Fruit fly (Drosophila melanogaster) whole organism, prepupa: ENCODE measurements around the gene mei-P26.

Source experiments
- CG10631 ChIP-seq: fragments of 200-800 bp; sonication (Bioruptor generic); optimal IDR thresholded peaks from 2 replicates; lab custom pipeline; 2016; ENCODE audit warnings: missing biosample characterization, missing genetic modification characterization
- Hr38 ChIP-seq: sonication (Bioruptor generic); optimal IDR thresholded peaks from 2 replicates; lab custom pipeline; 2016; ENCODE audit warnings: missing biosample characterization, missing genetic modification characterization
- Hr39 ChIP-seq: fragments of 200-800 bp; sonication (Bioruptor generic); optimal IDR thresholded peaks from 2 replicates; lab custom pipeline; 2016; ENCODE audit warnings: missing biosample characterization, missing genetic modification characterization
- dac ChIP-seq: fragments of 200-800 bp; sonication (Bioruptor generic); optimal IDR thresholded peaks from 2 replicates; lab custom pipeline; 2017; ENCODE audit warnings: missing biosample characterization, mild to moderate bottlenecking, missing genetic modification characterization
- eg ChIP-seq: fragments of 200-800 bp; sonication (Bioruptor generic); IDR thresholded peaks from 3 replicates; pipeline ENCODE4 v1.3.6; 2022; ENCODE audit warnings: missing biosample characterization, missing genetic modification characterization

- TF ChIP-seq eg (peak; percentile 34; the same call in 1 of the 3 replicates), dac (GFP tag; lab: Kevin White, UChicago) (no peak), Hr39 (GFP tag; lab: Kevin White, UChicago) (no peak), Hr38 (GFP tag; lab: Kevin White, UChicago) (no peak), CG10631 (no peak)
Measured at dm6 chrX:9134241-9134849, 28.7 kb upstream of the mei-P26 start.
